Worm (Caenorhabditis elegans): ENCODE data around the gene Y105C5A.508.

ce11 chrIV:15613141-15613540, 29.4 kb downstream of the Y105C5A.508 start:
- TF ChIP-seq ceh-82 (tag; optimal IDR thresholded peaks at IDR 0.05) (no peak), unc-39 (tag; optimal IDR thresholded peaks at IDR 0.05) (no peak), ztf-4 (tag; optimal IDR thresholded peaks at IDR 0.05) (no peak), tbx-2 (tag; optimal IDR thresholded peaks at IDR 0.05) (no peak), ZK546.5 (tag; optimal IDR thresholded peaks at IDR 0.05) (no peak), zag-1 (tag; optimal IDR thresholded peaks at IDR 0.05) (no peak), skn-1 (tag; optimal IDR thresholded peaks at IDR 0.05) (no peak), jun-1 (tag; optimal IDR thresholded peaks at IDR 0.05) (no peak), nhr-237 (tag; optimal IDR thresholded peaks at IDR 0.05) (no peak), R02D3.7 (tag; optimal IDR thresholded peaks at IDR 0.05) (no peak), sea-2 (GFP tag; optimal IDR thresholded peaks at IDR 0.05) (no peak), fkh-10 (GFP tag; optimal IDR thresholded peaks at IDR 0.05) (no peak)
